Worm (Caenorhabditis elegans) whole organism, L4/young adult: ENCODE data around the gene K02E10.7.

ENCODE experiments used
- W03F9.2 ChIP-seq: fragments of 150-350 bp; optimal IDR thresholded peaks from 2 replicates; lab custom pipeline; 2014; ENCODE audit warnings: missing biosample characterization, missing genetic modification characterization
- him-1 ChIP-seq: sonication (generic microtip); optimal IDR thresholded peaks from 2 replicates; lab custom pipeline; 2016; ENCODE audit warnings: missing genotype, missing genetic modification reagents, missing genetic modification characterization, missing compliant biosample characterization

- TF ChIP-seq him-1 (tag; lab: Kevin White, UChicago) (no peak), W03F9.2 (no peak)
Observed at ce11 chrX:2450994-2451393, 57.4 kb downstream of the K02E10.7 start.
